Worm (Caenorhabditis elegans): Measurements from ENCODE around the gene Y62H9A.8.
A peak's percentile ranks its signal among the peaks of the same experiment; 100 is the strongest.

Gene Y62H9A.8

DNA sequence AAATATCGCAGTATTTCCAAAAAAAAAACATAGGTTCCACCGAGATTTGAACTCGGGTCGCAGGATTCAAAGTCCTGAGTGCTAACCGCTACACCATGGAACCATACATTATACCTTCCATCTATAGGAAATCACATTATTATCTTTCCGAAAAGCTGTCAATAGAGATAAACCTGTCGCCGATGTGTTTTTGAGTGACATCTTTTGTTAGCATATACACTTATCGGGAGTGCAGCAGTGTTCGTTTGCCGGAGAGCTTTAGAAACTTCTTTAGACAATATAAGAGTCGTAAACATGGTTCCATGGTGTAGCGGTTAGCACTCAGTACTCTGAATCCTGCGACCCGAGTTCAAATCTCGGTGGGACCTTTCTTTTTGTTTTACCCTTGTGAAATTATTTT lies 20.0 kb downstream of the Y62H9A.8 start:
- TF ChIP-seq sea-1 (GFP tag; conservative IDR thresholded peaks at IDR 0.05) (no peak), scrt-1 (GFP tag; IDR thresholded peaks at IDR 0.05) (0 out of 2 replicates have a peak, but pooled peaks have one; percentile 16)

DNA sequence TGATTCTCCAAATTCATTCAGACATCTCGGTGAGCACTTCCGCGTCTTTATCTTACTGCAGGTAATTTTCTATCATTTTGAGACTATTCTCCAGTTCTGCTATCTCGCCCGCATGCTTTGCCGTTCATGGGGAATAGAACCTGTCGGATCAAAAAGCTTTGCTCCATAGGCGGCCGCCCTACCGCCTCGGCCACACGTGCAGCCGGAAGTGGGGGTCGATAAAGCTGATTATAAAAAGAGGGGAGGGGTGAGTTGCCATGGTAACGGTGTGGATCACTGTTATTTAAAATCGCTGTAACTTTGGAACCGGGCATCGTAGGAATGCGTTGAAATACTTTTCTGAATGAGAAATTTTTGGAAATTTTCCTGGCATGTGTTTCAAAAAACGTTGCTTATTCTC lies 21.8 kb downstream of the Y62H9A.8 start:
- peak; percentile 60 for TF ChIP-seq ets-7 (tag; optimal IDR thresholded peaks at IDR 0.05)
- no peak for TF ChIP-seq hmbx-1 (tag; optimal IDR thresholded peaks at IDR 0.05)
- no peak for TF ChIP-seq ceh-13 (GFP tag; optimal IDR thresholded peaks at IDR 0.05)

DNA sequence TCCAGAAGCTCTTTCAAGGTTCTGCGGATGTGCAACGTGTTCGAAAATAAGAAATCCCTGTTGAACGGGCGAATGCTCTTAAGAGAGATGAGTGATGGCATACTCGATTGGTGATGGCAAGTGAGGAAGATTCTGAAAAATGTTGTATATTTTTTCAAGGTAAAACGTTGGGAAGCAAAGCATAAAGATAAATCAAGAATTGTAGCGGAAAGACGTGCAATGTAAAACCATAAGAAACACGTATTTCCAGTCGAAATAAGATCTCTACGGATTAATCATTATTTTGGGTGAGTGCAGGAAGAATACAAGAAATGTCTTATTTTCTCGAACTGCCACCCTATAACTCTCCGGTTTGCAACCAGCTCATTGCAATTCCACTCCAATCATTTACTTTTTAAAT lies 23.0 kb downstream of the Y62H9A.8 start, which contains the start of gene dot-1.2:
TSS of gene dot-1.2 (minus strand) at position 101 of the 400 bp plus-strand sequence.
- no peak for TF ChIP-seq ceh-36 (tag; optimal IDR thresholded peaks at IDR 0.05)
- no peak for TF ChIP-seq ceh-13 (GFP tag; optimal IDR thresholded peaks at IDR 0.05)
- no peak for TF ChIP-seq tra-4 (tag; optimal IDR thresholded peaks at IDR 0.05)
- TF ChIP-seq tbx-11 (GFP tag; IDR thresholded peaks at IDR 0.05), result no peak
- TF ChIP-seq flt-1 (GFP tag; IDR thresholded peaks at IDR 0.05), result no peak
- no peak for TF ChIP-seq hmg-4 (GFP tag; optimal IDR thresholded peaks at IDR 0.05)
- TF ChIP-seq hnd-1 (tag; optimal IDR thresholded peaks at IDR 0.05), result no peak
- TF ChIP-seq B0310.2 (tag; optimal IDR thresholded peaks at IDR 0.05), result no peak
- no peak for TF ChIP-seq tbx-37 (GFP tag; conservative IDR thresholded peaks at IDR 0.05)
- no peak for TF ChIP-seq scrt-1 (GFP tag; IDR thresholded peaks at IDR 0.05)
- TF ChIP-seq sea-1 (GFP tag; conservative IDR thresholded peaks at IDR 0.05), result no peak
- TF ChIP-seq F13C5.2 (tag; optimal IDR thresholded peaks at IDR 0.05), result no peak
- TF ChIP-seq ama-1 (optimal IDR thresholded peaks at IDR 0.05), result no peak
- no peak for TF ChIP-seq hmbx-1 (tag; optimal IDR thresholded peaks at IDR 0.05)
- no peak for TF ChIP-seq ets-7 (tag; optimal IDR thresholded peaks at IDR 0.05)
- no peak for TF ChIP-seq pes-1 (GFP tag; IDR thresholded peaks at IDR 0.05)

DNA sequence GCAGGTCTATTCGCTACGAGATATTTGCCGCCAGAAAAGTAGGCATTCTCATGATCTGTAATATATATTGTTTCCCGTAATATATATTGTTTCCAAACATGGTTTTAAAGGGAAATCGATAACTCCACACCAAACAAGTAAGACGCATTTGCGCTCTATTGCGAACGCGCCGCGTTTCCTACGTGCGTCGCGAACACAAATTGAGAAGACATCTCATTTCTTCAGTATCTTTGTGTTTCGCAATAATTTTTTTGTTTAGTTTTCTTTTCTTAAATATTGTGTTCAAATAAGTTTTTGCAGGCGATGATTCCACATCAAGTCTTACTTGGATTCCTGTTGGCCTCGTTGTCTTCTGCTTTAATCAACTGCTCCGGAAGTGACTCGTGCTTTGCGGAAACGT lies 27.1 kb downstream of the Y62H9A.8 start, which contains the start of gene F54F7.6:
TSS of gene F54F7.6 (plus strand) at position 301 of the 400 bp plus-strand sequence.
- no peak for TF ChIP-seq B0310.2 (tag; optimal IDR thresholded peaks at IDR 0.05)
- TF ChIP-seq ceh-13 (GFP tag; optimal IDR thresholded peaks at IDR 0.05), result no peak
- TF ChIP-seq hmbx-1 (tag; optimal IDR thresholded peaks at IDR 0.05), result no peak
- TF ChIP-seq flt-1 (GFP tag; IDR thresholded peaks at IDR 0.05), result no peak
- TF ChIP-seq hmg-4 (GFP tag; optimal IDR thresholded peaks at IDR 0.05), result no peak
- TF ChIP-seq tbx-37 (GFP tag; conservative IDR thresholded peaks at IDR 0.05), result no peak
- no peak for TF ChIP-seq pes-1 (GFP tag; IDR thresholded peaks at IDR 0.05)
- TF ChIP-seq ets-7 (tag; optimal IDR thresholded peaks at IDR 0.05), result no peak
- TF ChIP-seq sea-1 (GFP tag; conservative IDR thresholded peaks at IDR 0.05), result no peak
- TF ChIP-seq ceh-36 (tag; optimal IDR thresholded peaks at IDR 0.05), result no peak
- no peak for TF ChIP-seq ama-1 (optimal IDR thresholded peaks at IDR 0.05)
- TF ChIP-seq hnd-1 (tag; optimal IDR thresholded peaks at IDR 0.05), result no peak
- no peak for TF ChIP-seq tbx-11 (GFP tag; IDR thresholded peaks at IDR 0.05)
- no peak for TF ChIP-seq scrt-1 (GFP tag; IDR thresholded peaks at IDR 0.05)
- no peak for TF ChIP-seq F13C5.2 (tag; optimal IDR thresholded peaks at IDR 0.05)
- no peak for TF ChIP-seq aly-1 (tag; optimal IDR thresholded peaks at IDR 0.05)
- TF ChIP-seq tra-4 (tag; optimal IDR thresholded peaks at IDR 0.05), result no peak

DNA sequence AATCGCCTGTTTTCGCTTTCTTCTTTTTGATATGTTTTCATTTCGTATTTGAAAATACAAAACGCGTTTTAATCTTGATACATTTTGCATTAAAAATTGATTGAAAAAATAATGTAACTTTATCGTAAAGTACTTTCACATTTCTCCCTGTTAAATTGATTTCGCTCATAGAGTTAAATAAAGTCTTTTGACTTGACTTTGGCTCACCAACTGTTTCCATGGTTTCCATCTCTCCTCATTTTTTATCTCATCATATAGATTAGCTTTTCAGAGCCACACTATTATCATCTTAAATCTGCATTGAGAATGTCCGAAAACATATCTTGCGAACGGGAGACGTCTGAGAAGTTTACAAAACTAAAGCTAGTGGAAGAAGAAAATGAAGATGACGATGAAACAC lies 28.9 kb downstream of the Y62H9A.8 start, which contains the start of gene F54F7.10:
TSS of gene F54F7.10 (plus strand) at position 301 of the 400 bp plus-strand sequence.
- no peak for TF ChIP-seq scrt-1 (GFP tag; IDR thresholded peaks at IDR 0.05)
- TF ChIP-seq ceh-36 (tag; optimal IDR thresholded peaks at IDR 0.05), result no peak
- TF ChIP-seq F13C5.2 (tag; optimal IDR thresholded peaks at IDR 0.05), result no peak
- TF ChIP-seq tbx-37 (GFP tag; conservative IDR thresholded peaks at IDR 0.05), result no peak
- no peak for TF ChIP-seq ets-7 (tag; optimal IDR thresholded peaks at IDR 0.05)
- TF ChIP-seq aly-1 (tag; optimal IDR thresholded peaks at IDR 0.05), result no peak
- no peak for TF ChIP-seq B0310.2 (tag; optimal IDR thresholded peaks at IDR 0.05)
- TF ChIP-seq ama-1 (optimal IDR thresholded peaks at IDR 0.05), result no peak
- TF ChIP-seq flt-1 (GFP tag; IDR thresholded peaks at IDR 0.05), result no peak
- TF ChIP-seq tbx-11 (GFP tag; IDR thresholded peaks at IDR 0.05), result no peak
- TF ChIP-seq sea-1 (GFP tag; conservative IDR thresholded peaks at IDR 0.05), result no peak
- no peak for TF ChIP-seq hmg-4 (GFP tag; optimal IDR thresholded peaks at IDR 0.05)
- no peak for TF ChIP-seq hmbx-1 (tag; optimal IDR thresholded peaks at IDR 0.05)
- no peak for TF ChIP-seq hnd-1 (tag; optimal IDR thresholded peaks at IDR 0.05)
- TF ChIP-seq tra-4 (tag; optimal IDR thresholded peaks at IDR 0.05), result no peak
- TF ChIP-seq pes-1 (GFP tag; IDR thresholded peaks at IDR 0.05), result no peak
- TF ChIP-seq ceh-13 (GFP tag; optimal IDR thresholded peaks at IDR 0.05), result no peak

DNA sequence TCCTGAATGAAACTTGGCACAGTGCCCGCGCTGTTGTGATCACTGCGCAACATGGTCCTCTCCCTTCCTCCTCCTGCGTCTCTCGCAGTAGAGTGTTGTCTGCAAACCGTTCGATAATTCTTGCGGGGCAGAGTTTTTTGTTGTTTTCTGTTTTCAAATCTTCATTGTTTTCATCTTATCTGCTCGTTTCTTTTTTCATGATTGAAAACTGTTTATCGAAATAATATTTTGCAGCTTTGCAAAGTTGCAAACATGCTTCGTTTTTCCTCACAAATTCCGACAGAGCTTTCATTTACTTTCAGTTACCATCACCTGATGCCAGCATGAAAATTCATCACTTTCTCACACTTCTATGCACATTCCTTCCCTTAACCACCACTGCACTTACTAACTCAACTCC lies 35.0 kb downstream of the Y62H9A.8 start, which contains the start of gene mes-1:
TSS of gene mes-1 (plus strand) at position 301 of the 400 bp plus-strand sequence.
- TF ChIP-seq tbx-11 (GFP tag; IDR thresholded peaks at IDR 0.05) (no peak), hmg-4 (GFP tag; optimal IDR thresholded peaks at IDR 0.05) (no peak), ets-7 (tag; optimal IDR thresholded peaks at IDR 0.05) (no peak), ceh-13 (GFP tag; optimal IDR thresholded peaks at IDR 0.05) (no peak), sea-1 (GFP tag; conservative IDR thresholded peaks at IDR 0.05) (no peak), pes-1 (GFP tag; IDR thresholded peaks at IDR 0.05) (no peak), ama-1 (optimal IDR thresholded peaks at IDR 0.05) (no peak), ceh-36 (tag; optimal IDR thresholded peaks at IDR 0.05) (no peak), scrt-1 (GFP tag; IDR thresholded peaks at IDR 0.05) (no peak), hnd-1 (tag; optimal IDR thresholded peaks at IDR 0.05) (no peak), flt-1 (GFP tag; IDR thresholded peaks at IDR 0.05) (no peak), tbx-37 (GFP tag; conservative IDR thresholded peaks at IDR 0.05) (no peak), F13C5.2 (tag; optimal IDR thresholded peaks at IDR 0.05) (no peak), hmbx-1 (tag; optimal IDR thresholded peaks at IDR 0.05) (no peak), aly-1 (tag; optimal IDR thresholded peaks at IDR 0.05) (no peak), tra-4 (tag; optimal IDR thresholded peaks at IDR 0.05) (no peak), B0310.2 (tag; optimal IDR thresholded peaks at IDR 0.05) (no peak)

DNA sequence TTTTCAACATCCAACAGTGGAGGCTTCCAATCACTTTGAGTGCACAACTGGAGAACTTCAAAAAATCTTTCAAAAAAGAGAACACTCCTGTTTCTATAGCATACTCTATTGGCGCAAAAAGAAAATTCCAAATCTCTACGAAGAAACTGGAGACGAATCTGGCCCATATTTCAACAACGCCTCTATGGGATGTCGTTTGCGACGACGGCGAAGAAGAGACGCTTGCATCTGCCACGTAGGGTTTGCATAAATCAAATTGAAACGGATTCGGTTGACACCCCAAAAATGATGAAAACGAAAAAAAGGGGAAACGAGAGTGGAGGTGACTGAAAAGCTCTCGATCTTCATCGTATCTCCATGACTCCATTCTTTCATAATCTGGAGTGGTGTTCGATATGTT lies 36.0 kb downstream of the Y62H9A.8 start:
- TF ChIP-seq hmbx-1 (tag; optimal IDR thresholded peaks at IDR 0.05) (no peak), F13C5.2 (tag; optimal IDR thresholded peaks at IDR 0.05) (no peak), ceh-13 (GFP tag; optimal IDR thresholded peaks at IDR 0.05) (no peak), hmg-4 (GFP tag; optimal IDR thresholded peaks at IDR 0.05) (no peak), ama-1 (optimal IDR thresholded peaks at IDR 0.05) (no peak), ceh-36 (tag; optimal IDR thresholded peaks at IDR 0.05) (no peak)
